Worm (Caenorhabditis elegans): ENCODE data around the gene C55A6.12.

Gene C55A6.12

DNA sequence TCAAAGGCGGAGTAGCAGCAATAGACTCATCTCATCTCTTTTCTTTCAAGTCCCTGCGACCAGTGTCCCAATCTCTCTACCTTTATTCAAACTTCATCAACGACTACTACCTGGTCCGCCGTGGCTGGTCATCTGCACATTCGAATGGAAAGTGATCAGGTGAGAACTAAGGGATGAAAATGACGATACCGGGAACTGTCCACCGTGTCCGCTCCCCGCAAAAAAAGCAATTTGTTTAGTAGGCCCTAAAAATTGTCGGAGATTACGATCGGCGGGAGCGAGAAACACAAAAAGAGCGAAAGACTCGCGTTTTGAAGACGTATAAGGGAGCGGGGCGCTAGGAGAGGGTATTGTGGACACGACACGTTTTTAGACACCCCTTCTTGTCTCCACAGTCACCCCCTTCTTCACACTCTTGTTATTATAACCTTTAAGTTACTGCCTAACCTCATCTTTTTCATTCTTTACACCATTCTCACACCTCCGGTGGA, 39.9 kb downstream of the C55A6.12 start, which contains the start of gene zipt-16:
TSS of gene zipt-16 (plus strand) at position 51 of the 491 bp plus-strand sequence.
- TF ChIP-seq unc-62 (GFP tag; optimal IDR thresholded peaks at IDR 0.05), result no peak

DNA sequence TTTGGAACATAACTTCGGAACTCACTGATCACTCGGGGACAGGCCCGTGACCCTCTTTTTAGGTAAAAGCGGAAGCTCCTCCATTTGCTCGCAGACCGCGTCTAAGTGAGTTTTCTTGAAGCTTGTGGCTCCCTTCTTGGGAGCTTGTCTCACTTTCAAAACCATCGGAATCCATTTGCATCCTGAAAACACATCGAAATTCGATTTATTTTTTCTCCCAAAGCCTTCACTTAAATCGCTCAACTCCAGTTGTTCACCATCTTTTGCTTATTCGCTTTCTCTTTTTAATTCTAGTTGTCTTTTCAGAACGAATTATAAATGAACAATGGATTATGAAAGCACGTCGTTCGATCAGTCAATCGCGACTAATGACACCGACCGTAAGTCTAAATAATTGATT, 43.7 kb downstream of the C55A6.12 start, which contains the start of gene T11F9.1:
TSS of gene T11F9.1 (plus strand) at position 301 of the 400 bp plus-strand sequence.
- TF ChIP-seq unc-62 (GFP tag; optimal IDR thresholded peaks at IDR 0.05), result no peak

DNA sequence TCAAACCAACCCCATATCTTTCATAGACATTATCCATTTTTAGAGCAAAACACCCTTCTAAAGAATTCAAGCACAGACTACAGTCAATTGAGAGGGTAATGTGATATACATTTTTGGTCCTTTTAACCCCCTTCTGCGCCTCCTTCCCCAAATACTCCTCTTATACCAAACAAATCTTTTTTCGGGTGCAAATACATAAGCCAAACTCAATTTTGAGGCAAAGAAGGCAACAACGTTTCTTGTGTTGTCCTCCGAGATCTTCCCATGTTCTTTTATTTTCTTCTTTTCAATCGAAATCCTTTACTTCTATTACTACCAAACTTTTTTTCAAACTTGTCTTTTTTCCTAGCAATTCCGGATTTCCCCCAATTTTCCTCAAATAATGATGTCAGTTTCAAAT, 48.0 kb downstream of the C55A6.12 start:
- TF ChIP-seq unc-62 (GFP tag; optimal IDR thresholded peaks at IDR 0.05), result no peak
